Fruit fly (Drosophila melanogaster): ENCODE data around the gene dbo.

dbo gene

DNA sequence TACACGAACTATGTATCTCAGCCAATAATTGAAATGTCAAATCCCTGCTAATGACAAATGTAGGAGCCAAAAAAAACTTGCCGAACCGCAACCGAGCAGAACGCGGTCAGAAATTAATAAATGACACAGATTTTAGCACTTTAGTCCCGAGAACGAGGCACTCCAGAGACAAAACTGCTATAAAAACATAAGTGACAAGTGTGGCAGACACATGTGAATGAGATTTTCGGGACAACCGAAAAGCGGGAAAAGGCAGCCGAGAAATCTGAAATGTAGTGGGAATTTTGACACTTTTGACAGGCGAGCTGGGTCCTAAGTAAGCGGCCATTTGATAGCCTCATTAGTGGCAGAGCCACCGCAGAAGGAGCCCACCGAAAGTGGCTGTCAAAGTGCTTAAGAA is 35.6 kb upstream of the dbo start:
- no peak for TF ChIP-seq EcR (GFP tag; optimal IDR thresholded peaks at IDR 0.05)
- no peak for TF ChIP-seq CG12605 (GFP tag; IDR thresholded peaks at IDR 0.05)
- TF ChIP-seq Snoo (tag; optimal IDR thresholded peaks at IDR 0.05) = no peak
- TF ChIP-seq CG4496 (GFP tag; IDR thresholded peaks at IDR 0.05) = no peak

DNA sequence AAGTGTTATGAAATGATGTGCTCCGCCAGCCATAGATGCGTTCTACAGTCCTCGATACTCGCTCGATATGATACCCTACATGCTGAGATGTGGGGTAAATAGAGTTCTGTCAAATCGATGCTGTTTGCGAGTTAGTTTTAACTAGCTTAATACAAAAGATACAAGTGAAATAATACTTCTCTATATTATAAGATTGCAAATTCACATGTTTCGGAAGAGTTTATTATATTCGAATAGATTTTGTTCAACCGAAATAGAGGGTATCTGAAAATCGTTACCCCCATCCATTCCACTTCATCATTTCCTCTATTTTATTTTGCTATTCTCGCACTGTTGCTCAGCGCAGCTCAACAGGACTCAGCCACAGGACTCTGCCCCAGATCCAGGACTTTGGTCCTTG is 32.4 kb upstream of the dbo start:
- TF ChIP-seq Pif1B (GFP tag; optimal IDR thresholded peaks at IDR 0.05) = no peak
- TF ChIP-seq CG8159 (tag; optimal IDR thresholded peaks at IDR 0.05) = no peak
- TF ChIP-seq CG4496 (GFP tag; IDR thresholded peaks at IDR 0.05) = no peak
- no peak for TF ChIP-seq Ets98B (GFP tag; IDR thresholded peaks at IDR 0.05)
- no peak for TF ChIP-seq EcR (GFP tag; optimal IDR thresholded peaks at IDR 0.05)
- TF ChIP-seq Snoo (tag; optimal IDR thresholded peaks at IDR 0.05) = no peak
- no peak for TF ChIP-seq CG34367 (tag; optimal IDR thresholded peaks at IDR 0.05)
- TF ChIP-seq CG12605 (GFP tag; IDR thresholded peaks at IDR 0.05) = no peak
- TF ChIP-seq CG9948 (tag; optimal IDR thresholded peaks at IDR 0.05) = no peak
- no peak for TF ChIP-seq Pif1A (GFP tag; optimal IDR thresholded peaks at IDR 0.05)
- no peak for TF ChIP-seq CG8301 (tag; optimal IDR thresholded peaks at IDR 0.05)
- no peak for TF ChIP-seq CG10348 (GFP tag; IDR thresholded peaks at IDR 0.05)
- no peak for TF ChIP-seq CG13204 (GFP tag; optimal IDR thresholded peaks at IDR 0.05)
- no peak for TF ChIP-seq CG14655 (GFP tag; optimal IDR thresholded peaks at IDR 0.05)

DNA sequence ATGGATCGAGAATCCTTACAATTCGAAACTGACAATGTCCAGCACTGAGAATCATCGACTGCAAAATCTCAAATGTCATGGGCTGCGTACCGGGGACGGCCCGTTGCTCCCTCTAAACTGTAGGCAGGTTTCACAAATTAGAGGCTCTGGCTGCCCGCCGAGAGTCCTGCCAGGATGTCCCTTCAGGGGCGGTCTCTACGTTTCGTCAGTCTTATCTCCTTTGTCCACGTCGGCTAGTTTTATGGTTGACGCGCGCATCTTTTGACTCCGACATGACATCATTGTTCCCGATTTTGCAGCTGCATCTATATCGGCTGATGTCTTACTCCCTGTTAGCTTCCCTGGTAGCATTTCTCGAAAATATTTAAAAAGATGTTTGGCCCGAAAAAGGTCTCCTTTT is 24.6 kb upstream of the dbo start:
- TF ChIP-seq CG4496 (GFP tag; IDR thresholded peaks at IDR 0.05) (no peak), rn (GFP tag; IDR thresholded peaks at IDR 0.05) (no peak), CG8159 (tag; optimal IDR thresholded peaks at IDR 0.05) (no peak), CG9948 (tag; optimal IDR thresholded peaks at IDR 0.05) (no peak), CG34367 (tag; optimal IDR thresholded peaks at IDR 0.05) (no peak), CG17806 (tag; optimal IDR thresholded peaks at IDR 0.05) (no peak), Pif1A (GFP tag; optimal IDR thresholded peaks at IDR 0.05) (no peak), CG12605 (GFP tag; IDR thresholded peaks at IDR 0.05) (no peak), EcR (GFP tag; optimal IDR thresholded peaks at IDR 0.05) (no peak), Ets98B (GFP tag; IDR thresholded peaks at IDR 0.05) (no peak), CG8301 (tag; optimal IDR thresholded peaks at IDR 0.05) (no peak), CG15710 (tag; optimal IDR thresholded peaks at IDR 0.05) (no peak), Snoo (tag; optimal IDR thresholded peaks at IDR 0.05) (no peak), Pif1B (GFP tag; optimal IDR thresholded peaks at IDR 0.05) (no peak), CG13204 (GFP tag; optimal IDR thresholded peaks at IDR 0.05) (no peak), gl (tag; optimal IDR thresholded peaks at IDR 0.05) (no peak)

DNA sequence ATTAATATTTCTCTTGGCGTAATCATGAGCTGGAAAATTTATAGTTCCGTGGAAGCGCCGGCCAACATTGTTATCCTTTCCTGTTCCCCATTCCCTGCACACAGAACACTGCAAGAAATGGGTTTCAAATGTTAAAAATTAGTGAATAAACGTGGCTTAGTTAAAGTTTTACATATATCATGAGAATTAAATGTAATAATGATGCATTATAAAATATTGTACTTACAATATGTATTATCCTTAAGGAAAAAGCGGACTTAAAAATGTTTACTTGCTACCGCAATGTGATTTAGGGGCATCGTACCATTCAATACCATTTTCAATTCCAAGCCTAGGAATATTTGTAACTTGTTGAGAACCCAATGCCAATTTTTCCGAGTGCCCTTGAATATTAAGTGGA is 24.0 kb upstream of the dbo start:
- no peak for TF ChIP-seq CG10348 (GFP tag; IDR thresholded peaks at IDR 0.05)
- TF ChIP-seq CG32121 (GFP tag; IDR thresholded peaks at IDR 0.05) = no peak
- no peak for TF ChIP-seq fd96Ca (GFP tag; IDR thresholded peaks at IDR 0.05)
- no peak for TF ChIP-seq CG17806 (tag; optimal IDR thresholded peaks at IDR 0.05)
- no peak for TF ChIP-seq Snoo (tag; optimal IDR thresholded peaks at IDR 0.05)
- TF ChIP-seq gl (tag; optimal IDR thresholded peaks at IDR 0.05) = no peak
- TF ChIP-seq CG14655 (GFP tag; optimal IDR thresholded peaks at IDR 0.05) = no peak
- TF ChIP-seq rn (GFP tag; IDR thresholded peaks at IDR 0.05) = no peak
- TF ChIP-seq Ets98B (GFP tag; IDR thresholded peaks at IDR 0.05) = no peak
- TF ChIP-seq CG12605 (GFP tag; IDR thresholded peaks at IDR 0.05) = no peak
- no peak for TF ChIP-seq CG34367 (tag; optimal IDR thresholded peaks at IDR 0.05)
- no peak for TF ChIP-seq CG4496 (GFP tag; IDR thresholded peaks at IDR 0.05)
- TF ChIP-seq CG8159 (tag; optimal IDR thresholded peaks at IDR 0.05) = no peak
- TF ChIP-seq D1 (tag; optimal IDR thresholded peaks at IDR 0.05) = no peak
- TF ChIP-seq Pif1B (GFP tag; optimal IDR thresholded peaks at IDR 0.05) = no peak
- TF ChIP-seq CG13204 (GFP tag; optimal IDR thresholded peaks at IDR 0.05) = no peak
- no peak for TF ChIP-seq CG8301 (tag; optimal IDR thresholded peaks at IDR 0.05)

DNA sequence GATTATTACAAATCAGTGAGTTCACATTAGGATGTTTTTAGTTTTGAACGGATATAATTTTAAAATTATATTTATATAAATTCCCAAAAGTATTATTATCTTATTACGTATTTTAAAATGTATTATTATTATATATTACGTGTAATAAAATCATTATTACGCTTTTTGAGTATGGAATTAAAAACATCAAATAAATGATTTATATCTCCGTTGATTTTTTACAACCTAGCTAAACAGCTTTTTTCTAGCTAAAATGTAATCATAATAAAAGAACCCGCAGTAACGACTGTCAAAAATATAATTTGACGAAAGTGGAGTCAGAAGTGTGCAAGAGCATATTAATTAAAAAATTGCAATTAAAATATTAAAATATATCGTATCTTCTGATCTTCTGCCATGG is 18.7 kb upstream of the dbo start, which contains the start of gene CG6244:
Gene CG6244, plus strand, starts transcription at position 301 of the 400 bp plus-strand sequence.
- no peak for TF ChIP-seq CG32121 (GFP tag; IDR thresholded peaks at IDR 0.05)
- TF ChIP-seq CG14655 (GFP tag; optimal IDR thresholded peaks at IDR 0.05) = no peak
- no peak for TF ChIP-seq CG4496 (GFP tag; IDR thresholded peaks at IDR 0.05)
- no peak for TF ChIP-seq D1 (tag; optimal IDR thresholded peaks at IDR 0.05)
- TF ChIP-seq gl (tag; optimal IDR thresholded peaks at IDR 0.05) = no peak
- no peak for TF ChIP-seq Snoo (tag; optimal IDR thresholded peaks at IDR 0.05)
- no peak for TF ChIP-seq CG8159 (tag; optimal IDR thresholded peaks at IDR 0.05)
- TF ChIP-seq CG10348 (GFP tag; IDR thresholded peaks at IDR 0.05) = no peak
- no peak for TF ChIP-seq CG9948 (tag; optimal IDR thresholded peaks at IDR 0.05)
- TF ChIP-seq Ets98B (GFP tag; IDR thresholded peaks at IDR 0.05) = no peak

DNA sequence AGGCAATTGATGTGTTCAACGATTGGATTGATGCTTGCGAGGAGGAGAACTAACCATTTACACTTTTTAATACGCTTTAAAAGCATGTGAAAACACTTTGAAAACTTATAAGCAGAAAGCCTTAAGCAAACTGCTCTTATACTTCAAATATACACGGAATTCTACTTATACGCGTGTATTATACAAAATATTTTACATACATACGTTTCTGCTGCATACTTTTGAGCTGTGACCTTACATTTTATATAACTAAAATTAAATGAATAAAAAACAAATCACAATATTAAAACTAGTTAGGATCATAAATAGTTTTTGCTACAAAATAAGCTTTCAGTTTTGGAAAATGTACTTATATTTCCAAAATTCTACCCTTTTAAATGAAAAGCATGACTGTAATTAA is 18.0 kb upstream of the dbo start:
- TF ChIP-seq fd96Ca (GFP tag; IDR thresholded peaks at IDR 0.05) (no peak), D1 (tag; optimal IDR thresholded peaks at IDR 0.05) (peak; percentile 24)

DNA sequence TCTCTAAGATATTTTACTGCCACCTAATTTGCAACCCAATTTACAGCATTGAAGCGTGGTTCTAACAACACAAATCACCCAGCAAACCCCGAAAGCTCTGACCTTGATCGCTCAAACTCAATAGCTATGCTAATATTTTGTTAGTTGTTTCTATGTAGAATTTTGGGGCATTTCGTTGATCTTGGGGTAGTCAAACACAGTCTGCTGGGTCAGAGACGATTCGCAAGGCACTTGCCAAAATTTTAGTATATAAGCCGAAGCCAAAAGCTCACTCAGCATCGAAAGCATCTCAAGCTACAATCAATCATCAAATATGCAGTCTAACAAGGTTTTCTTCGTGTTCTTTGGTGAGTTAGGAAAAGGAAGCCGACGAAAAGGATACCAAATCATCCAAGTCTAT is 17.5 kb upstream of the dbo start, which contains the start of gene CG13445:
Gene CG13445, plus strand, starts transcription at position 301 of the 400 bp plus-strand sequence.
- no peak for TF ChIP-seq fd96Ca (GFP tag; IDR thresholded peaks at IDR 0.05)
- TF ChIP-seq Pif1A (GFP tag; optimal IDR thresholded peaks at IDR 0.05) = no peak
